Fruit fly (Drosophila melanogaster): ENCODE data around the gene CG9932.

The CG9932 gene

DNA sequence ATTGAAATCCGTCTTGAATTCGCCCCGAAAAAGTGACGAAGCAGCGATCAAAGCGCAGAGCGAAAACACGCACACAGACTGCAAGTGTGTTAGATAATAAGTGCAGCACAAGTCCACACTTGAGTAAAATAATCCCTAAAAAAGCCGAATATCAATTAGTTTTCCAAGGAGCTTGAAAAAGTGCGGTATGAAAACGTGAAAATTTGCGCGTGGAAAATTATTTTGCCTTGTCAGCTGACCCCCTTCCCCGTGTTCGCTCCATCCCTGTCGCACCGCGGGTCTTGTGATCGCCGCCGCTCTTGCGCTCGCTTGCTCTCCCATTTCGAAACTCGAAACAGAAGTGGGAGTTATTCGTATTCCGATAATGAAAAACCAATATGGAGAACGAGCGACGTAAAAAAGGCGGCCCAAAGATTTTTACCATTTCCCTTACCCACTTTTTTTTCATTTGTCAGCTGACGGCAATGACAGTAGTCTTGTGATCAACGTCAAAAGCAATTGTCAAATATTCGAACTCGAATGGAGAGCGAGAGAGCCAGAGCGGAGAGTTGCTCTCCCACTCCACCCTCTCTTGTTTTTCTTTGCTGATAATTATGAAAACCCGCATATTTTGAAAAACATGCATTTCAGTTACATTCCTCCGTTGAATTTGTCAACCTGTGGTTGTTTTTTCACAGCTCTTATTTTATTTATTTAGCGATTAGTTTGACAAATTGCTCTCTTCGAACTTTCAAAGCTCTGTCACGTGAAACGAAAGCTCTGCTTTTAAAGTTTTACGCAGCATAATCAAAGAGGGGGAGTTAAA, 85.2 kb downstream of the CG9932 start:
- TF ChIP-seq psq (GFP tag; optimal IDR thresholded peaks at IDR 0.05) (peak; percentile 90), Hnf4 (GFP tag; optimal IDR thresholded peaks at IDR 0.05) (no peak), lola (GFP tag; optimal IDR thresholded peaks at IDR 0.05) (no peak), Mio (GFP tag; optimal IDR thresholded peaks at IDR 0.05) (no peak), Dfd (GFP tag; optimal IDR thresholded peaks at IDR 0.05) (no peak), jim (GFP tag; optimal IDR thresholded peaks at IDR 0.05) (no peak), Dif (GFP tag; optimal IDR thresholded peaks at IDR 0.05; ENCODE audit: partially characterized antibody) (peak; percentile 19), sage (GFP tag; optimal IDR thresholded peaks at IDR 0.05) (peak; percentile 1), Vsx2 (GFP tag; optimal IDR thresholded peaks at IDR 0.05; ENCODE audit: partially characterized antibody) (no peak), foxo (GFP tag; optimal IDR thresholded peaks at IDR 0.05) (no peak), h (GFP tag; optimal IDR thresholded peaks at IDR 0.05) (no peak), dl (GFP tag; optimal IDR thresholded peaks at IDR 0.05; ENCODE audit: insufficient read depth in 1 of 2, partially characterized antibody in 2 of 2) (no peak), dmrt93B (GFP tag; optimal IDR thresholded peaks at IDR 0.05) (no peak), rgr (GFP tag; optimal IDR thresholded peaks at IDR 0.05) (no peak), tai (GFP tag; optimal IDR thresholded peaks at IDR 0.05) (no peak), CrebA (GFP tag; optimal IDR thresholded peaks at IDR 0.05; ENCODE audit: borderline replicate concordance) (peak; percentile 51), fru (GFP tag; optimal IDR thresholded peaks at IDR 0.05) (no peak), Sp1 (GFP tag; optimal IDR thresholded peaks at IDR 0.05) (no peak), N (GFP tag; optimal IDR thresholded peaks at IDR 0.05) (no peak), Hr83 (GFP tag; optimal IDR thresholded peaks at IDR 0.05; ENCODE audit: poor library complexity, severe bottlenecking) (no peak), usp (GFP tag; optimal IDR thresholded peaks at IDR 0.05) (no peak), woc (GFP tag; optimal IDR thresholded peaks at IDR 0.05) (no peak), Jra (GFP tag; optimal IDR thresholded peaks at IDR 0.05) (no peak), br (GFP tag; optimal IDR thresholded peaks at IDR 0.05) (no peak), Rel (GFP tag; optimal IDR thresholded peaks at IDR 0.05) (no peak), Rel (tag; optimal IDR thresholded peaks at IDR 0.05) (no peak), ey (GFP tag; optimal IDR thresholded peaks at IDR 0.05) (no peak)

DNA sequence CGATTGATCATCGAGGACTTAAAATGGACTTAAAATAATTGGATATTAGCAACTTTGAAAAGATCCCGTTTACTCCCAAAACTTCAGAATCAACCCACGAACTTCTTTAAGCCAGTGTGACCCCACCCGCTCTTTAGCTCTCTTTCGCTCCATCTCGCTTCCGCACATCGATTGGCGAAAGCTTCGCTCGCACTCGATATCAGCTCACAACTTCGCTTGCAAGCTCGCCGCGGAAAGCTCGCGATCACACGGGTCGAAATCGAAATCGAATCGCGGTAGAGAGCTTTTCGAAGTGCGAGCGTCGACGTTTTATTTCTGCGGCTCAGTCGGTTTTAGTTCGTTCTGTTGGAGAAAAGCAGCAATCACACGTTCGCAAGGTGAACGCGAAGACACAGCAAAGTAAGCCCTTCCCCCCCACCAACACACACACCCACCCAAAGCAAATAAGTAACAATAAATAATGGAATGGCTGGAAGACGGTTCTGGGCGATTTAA, 85.8 kb downstream of the CG9932 start, which contains the start of gene Vha68-2:
Gene Vha68-2, plus strand, starts transcription at position 278 of the 495 bp plus-strand sequence.
- TF ChIP-seq Abd-B (GFP tag; optimal IDR thresholded peaks at IDR 0.05): no peak
- TF ChIP-seq h (GFP tag; optimal IDR thresholded peaks at IDR 0.05): peak; percentile 5
- peak; percentile 84 for TF ChIP-seq rgr (GFP tag; optimal IDR thresholded peaks at IDR 0.05)
- peak; percentile 34 for TF ChIP-seq ey (GFP tag; optimal IDR thresholded peaks at IDR 0.05)
- peak; percentile 70 for TF ChIP-seq woc (GFP tag; optimal IDR thresholded peaks at IDR 0.05)
- TF ChIP-seq dsf (GFP tag; optimal IDR thresholded peaks at IDR 0.05; ENCODE audit: borderline replicate concordance): no peak
- TF ChIP-seq Myc (optimal IDR thresholded peaks at IDR 0.05): no peak
- no peak for TF ChIP-seq Vsx2 (GFP tag; optimal IDR thresholded peaks at IDR 0.05; ENCODE audit: partially characterized antibody)
- TF ChIP-seq psq (GFP tag; optimal IDR thresholded peaks at IDR 0.05): no peak
- TF ChIP-seq lola (GFP tag; optimal IDR thresholded peaks at IDR 0.05): no peak
- peak; percentile 45 for TF ChIP-seq Hnf4 (GFP tag; optimal IDR thresholded peaks at IDR 0.05)
- no peak for TF ChIP-seq sage (GFP tag; optimal IDR thresholded peaks at IDR 0.05)
- no peak for TF ChIP-seq dl (GFP tag; optimal IDR thresholded peaks at IDR 0.05; ENCODE audit: insufficient read depth in 1 of 2, partially characterized antibody in 2 of 2)
- peak in 1 of 2 experiments; percentile 49 for TF ChIP-seq foxo (GFP tag; optimal IDR thresholded peaks at IDR 0.05)
- TF ChIP-seq jim (GFP tag; optimal IDR thresholded peaks at IDR 0.05): no peak
- no peak for TF ChIP-seq N (GFP tag; optimal IDR thresholded peaks at IDR 0.05)
- TF ChIP-seq fru (GFP tag; optimal IDR thresholded peaks at IDR 0.05): peak; percentile 48
- no peak for TF ChIP-seq Mio (GFP tag; optimal IDR thresholded peaks at IDR 0.05)
- no peak for TF ChIP-seq Dfd (GFP tag; optimal IDR thresholded peaks at IDR 0.05)
- peak; percentile 55 for TF ChIP-seq br (GFP tag; optimal IDR thresholded peaks at IDR 0.05)
- TF ChIP-seq CrebA (GFP tag; optimal IDR thresholded peaks at IDR 0.05; ENCODE audit: borderline replicate concordance): peak; percentile 20
- TF ChIP-seq dmrt93B (GFP tag; optimal IDR thresholded peaks at IDR 0.05): no peak
- peak; percentile 61 for TF ChIP-seq Sp1 (GFP tag; optimal IDR thresholded peaks at IDR 0.05)
- no peak for TF ChIP-seq GATAd (GFP tag; optimal IDR thresholded peaks at IDR 0.05)
- no peak for TF ChIP-seq usp (GFP tag; optimal IDR thresholded peaks at IDR 0.05)
- no peak for TF ChIP-seq Rel (GFP tag; optimal IDR thresholded peaks at IDR 0.05)
- peak; percentile 69 for TF ChIP-seq Rel (tag; optimal IDR thresholded peaks at IDR 0.05)
- TF ChIP-seq OdsH (GFP tag; optimal IDR thresholded peaks at IDR 0.05): no peak
- peak; percentile 40 for TF ChIP-seq CG9705 (GFP tag; optimal IDR thresholded peaks at IDR 0.05)
- no peak for TF ChIP-seq Dif (GFP tag; optimal IDR thresholded peaks at IDR 0.05; ENCODE audit: partially characterized antibody)
- no peak for TF ChIP-seq pan (optimal IDR thresholded peaks at IDR 0.05)
